Fruit fly (Drosophila melanogaster): Measurements from ENCODE around the gene Sbat.

DNA sequence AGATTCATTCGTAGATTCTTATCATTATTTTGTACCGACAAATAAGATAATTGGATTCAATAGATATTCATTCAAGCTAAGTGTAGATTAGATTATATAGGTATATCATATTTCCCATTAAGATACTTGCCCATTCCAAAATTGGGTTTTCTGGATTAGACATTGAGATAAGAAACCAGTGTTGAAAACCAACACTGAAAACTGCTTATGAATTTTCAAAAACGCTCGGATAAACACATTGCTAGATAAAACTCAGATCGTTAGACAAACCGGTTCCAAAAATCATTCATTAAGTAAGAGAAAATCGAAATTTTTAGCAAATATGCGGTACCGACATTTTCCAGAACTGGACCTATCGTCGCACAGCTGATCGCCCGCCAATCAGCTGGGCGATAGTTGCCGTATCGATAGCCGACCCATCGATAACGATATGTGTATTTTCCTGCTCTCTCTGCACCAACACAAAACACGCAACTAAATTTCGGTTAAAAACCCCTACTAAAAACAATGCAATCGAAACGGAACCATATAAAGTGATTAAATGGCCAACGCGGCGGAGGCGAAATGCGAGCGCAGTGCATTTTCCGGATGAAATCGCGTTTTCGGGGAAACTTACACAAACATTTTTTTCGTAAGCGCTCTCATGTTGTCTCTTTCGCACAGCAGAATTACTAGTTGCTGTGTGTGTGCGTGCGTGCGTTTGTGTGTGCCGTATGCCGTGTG, 7.5 kb downstream of the Sbat start, which contains the start of the genes NTPase and lilli:
- TF ChIP-seq kay (GFP tag; ENCODE audit: borderline replicate concordance): peak; percentile 42
- TF ChIP-seq pad (GFP tag; optimal IDR thresholded peaks at IDR 0.05): peak; percentile 47
- TF ChIP-seq CG1620 (GFP tag; optimal IDR thresholded peaks at IDR 0.05): peak; percentile 11
- TF ChIP-seq ovo (GFP tag; optimal IDR thresholded peaks at IDR 0.05): peak; percentile 1
- peak; percentile 44 for TF ChIP-seq CG7101 (tag; optimal IDR thresholded peaks at IDR 0.05)
- TF ChIP-seq Clk (GFP tag; optimal IDR thresholded peaks at IDR 0.05): no peak
- peak; percentile 0 for TF ChIP-seq CG11617 (GFP tag; optimal IDR thresholded peaks at IDR 0.05)
- TF ChIP-seq CG5204 (GFP tag; optimal IDR thresholded peaks at IDR 0.05): no peak
